Fruit fly (Drosophila melanogaster): ENCODE results near the gene CG5727.

The CG5727 gene

DNA sequence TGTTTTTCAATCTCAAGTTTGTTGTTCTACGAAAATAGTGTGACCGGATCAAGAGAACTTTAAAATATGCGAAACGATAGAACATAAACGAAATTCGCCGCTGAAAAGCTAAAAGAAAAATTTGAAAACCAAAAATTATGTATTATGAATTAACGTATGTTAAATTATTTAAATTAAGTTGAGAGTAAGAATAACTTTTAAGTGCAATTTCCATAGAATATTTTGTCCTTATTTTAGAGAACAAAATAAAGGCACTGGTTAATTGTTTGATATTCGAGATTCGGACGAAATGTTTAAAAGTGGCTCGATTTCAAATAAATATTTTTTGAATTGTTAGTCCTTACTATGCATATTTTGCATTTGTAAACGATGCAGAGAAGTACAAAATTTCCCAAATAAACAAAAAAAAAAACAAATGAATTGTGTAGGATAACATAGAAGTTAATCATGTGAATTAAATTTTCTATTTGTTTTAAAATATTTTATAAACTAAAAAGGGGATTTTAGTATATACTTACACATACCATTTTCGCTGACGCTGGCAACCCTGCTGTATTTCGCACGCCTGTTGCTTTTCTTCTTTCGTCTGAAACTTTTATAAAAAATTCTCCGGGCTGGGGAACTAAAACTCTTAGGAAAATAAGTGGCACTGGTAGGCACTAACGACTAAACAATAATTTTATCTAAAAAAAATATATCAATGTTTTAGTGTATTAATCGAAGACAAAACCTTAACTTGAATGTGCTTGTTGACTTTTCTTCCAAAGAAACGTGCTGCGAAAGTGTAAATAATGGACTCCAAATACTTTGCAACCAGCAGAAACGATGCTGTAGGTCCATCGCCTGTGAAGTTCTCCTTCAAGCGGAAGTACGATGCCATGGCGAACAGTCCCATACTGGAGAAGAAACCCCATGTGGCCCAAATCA is at the start of gene CG5727, which contains the start of gene ath:
TSS of gene CG5727 (minus strand) at position 51 of the 927 bp plus-strand sequence.
TSS of gene ath (plus strand) at position 513 of the 927 bp plus-strand sequence.
- TF ChIP-seq Eip78C (GFP tag) (peak; percentile 71), esn (GFP tag; optimal IDR thresholded peaks at IDR 0.05) (peak; percentile 18), CG3032 (tag; optimal IDR thresholded peaks at IDR 0.05) (peak; percentile 44), Sox102F (GFP tag; optimal IDR thresholded peaks at IDR 0.05) (no peak), fkh (GFP tag; optimal IDR thresholded peaks at IDR 0.05) (peak; percentile 73), CG11762 (GFP tag; optimal IDR thresholded peaks at IDR 0.05; ENCODE audit: insufficient read depth) (peak; percentile 0), salr (GFP tag; optimal IDR thresholded peaks at IDR 0.05) (no peak)

DNA sequence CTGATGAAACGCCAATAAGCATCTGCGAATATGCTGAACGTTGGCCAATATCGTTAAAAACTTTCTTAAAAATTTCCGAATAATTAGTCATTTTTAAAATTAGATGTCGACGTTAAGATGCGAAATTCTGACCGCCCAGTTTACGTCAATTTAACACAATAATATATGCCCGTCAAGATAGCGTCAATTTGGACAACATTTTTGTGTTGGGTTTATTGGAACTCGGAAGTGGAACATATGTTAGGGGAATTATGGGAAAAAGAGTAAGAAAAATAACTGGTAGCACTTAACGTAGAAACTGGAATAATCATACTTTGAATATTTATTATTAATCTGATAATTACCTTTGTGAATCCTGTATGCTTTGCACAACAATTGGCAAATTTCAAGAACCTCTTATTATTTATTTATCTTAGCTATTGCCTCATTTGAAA is 45.3 kb upstream of the CG5727 start, which contains the start of gene CG5676:
TSS of gene CG5676 (minus strand) at position 167 of the 434 bp plus-strand sequence.
- TF ChIP-seq Met (GFP tag; optimal IDR thresholded peaks at IDR 0.05): no peak
- TF ChIP-seq lz (GFP tag; optimal IDR thresholded peaks at IDR 0.05): no peak
- TF ChIP-seq Hr4 (GFP tag; optimal IDR thresholded peaks at IDR 0.05): no peak
- no peak for TF ChIP-seq dac (GFP tag; optimal IDR thresholded peaks at IDR 0.05)

DNA sequence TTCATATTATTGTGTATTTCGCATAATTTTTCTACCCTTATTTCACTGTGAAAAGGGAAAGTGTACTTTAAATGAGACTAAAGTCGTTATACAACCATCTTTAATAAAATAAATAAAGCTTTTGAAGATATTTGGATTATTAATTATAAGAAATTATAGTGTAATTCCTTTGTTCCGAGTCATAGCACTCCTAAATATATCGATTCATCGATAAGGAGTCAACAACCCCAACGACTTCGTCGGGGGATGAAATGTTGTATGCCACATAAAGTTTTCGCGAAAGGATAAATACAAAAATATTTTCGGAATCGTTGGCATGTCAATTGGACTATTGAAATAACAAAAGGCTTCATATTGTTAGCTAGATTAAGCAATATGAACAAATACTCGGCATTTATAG is 41.1 kb upstream of the CG5727 start, which contains the start of gene Ror:
TSS of gene Ror (plus strand) at position 252 of the 400 bp plus-strand sequence.
- no peak for TF ChIP-seq Met (GFP tag; optimal IDR thresholded peaks at IDR 0.05)
- TF ChIP-seq CG4318 (GFP tag; optimal IDR thresholded peaks at IDR 0.05): no peak
- TF ChIP-seq CG11902 (GFP tag; optimal IDR thresholded peaks at IDR 0.05): no peak
- no peak for TF ChIP-seq Gug (GFP tag; IDR thresholded peaks at IDR 0.05)
- TF ChIP-seq CG7368 (GFP tag; optimal IDR thresholded peaks at IDR 0.05): no peak
- no peak for TF ChIP-seq Eip75B (GFP tag; optimal IDR thresholded peaks at IDR 0.05)
- no peak for TF ChIP-seq Sox15 (GFP tag; optimal IDR thresholded peaks at IDR 0.05)
- no peak for TF ChIP-seq CG16779 (tag; optimal IDR thresholded peaks at IDR 0.05)
- TF ChIP-seq Lpt (GFP tag; optimal IDR thresholded peaks at IDR 0.05): no peak
- TF ChIP-seq CG8632 (GFP tag; optimal IDR thresholded peaks at IDR 0.05): no peak

- no peak for TF ChIP-seq CG9139 (GFP tag; optimal IDR thresholded peaks at IDR 0.05)
- no peak for TF ChIP-seq salr (GFP tag; optimal IDR thresholded peaks at IDR 0.05)
- no peak for TF ChIP-seq achi (GFP tag; optimal IDR thresholded peaks at IDR 0.05)
- peak; percentile 97 for TF ChIP-seq dsx (GFP tag; optimal IDR thresholded peaks at IDR 0.05; ENCODE audit: poor library complexity, severe bottlenecking)
- no peak for TF ChIP-seq cyc (GFP tag; optimal IDR thresholded peaks at IDR 0.05)
- peak; percentile 36 for TF ChIP-seq fkh (GFP tag; optimal IDR thresholded peaks at IDR 0.05)
- peak; percentile 10 for TF ChIP-seq lz (GFP tag; optimal IDR thresholded peaks at IDR 0.05)
- TF ChIP-seq Eip78C (GFP tag): peak; percentile 79
- TF ChIP-seq esn (GFP tag; optimal IDR thresholded peaks at IDR 0.05): peak; percentile 6
Observed at dm6 chr2L:10250441-10250847, 40.0 kb upstream of the CG5727 start, which contains the start of the genes bsk and CG31717. TSS of gene bsk (minus strand) at chr2L:10250501. TSS of gene CG31717 (plus strand) at chr2L:10250737.

DNA sequence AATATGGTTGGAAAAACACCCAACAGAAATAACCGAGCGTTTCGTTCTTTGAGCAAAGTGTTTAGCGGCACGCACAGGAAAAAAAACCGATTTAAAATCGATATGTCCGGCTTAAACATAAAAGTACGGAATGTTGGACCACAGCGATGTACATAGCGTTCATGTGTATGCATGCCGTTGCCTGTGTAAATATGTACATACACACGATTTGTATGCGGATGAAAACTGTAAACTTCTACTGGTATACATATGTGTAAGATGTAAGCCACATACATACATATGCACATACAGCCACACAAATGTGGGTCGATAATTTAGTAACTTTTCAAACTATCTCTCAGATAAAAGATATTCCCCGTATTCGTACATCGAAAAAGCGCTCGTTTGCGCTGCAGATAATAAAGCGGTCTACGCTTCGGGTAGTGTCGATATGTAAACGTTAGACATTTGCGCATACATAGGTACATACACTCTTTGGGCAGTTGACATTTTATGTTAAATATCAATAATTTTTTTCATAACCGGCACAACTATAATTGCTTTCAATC is 39.2 kb upstream of the CG5727 start:
- no peak for TF ChIP-seq CG6808 (GFP tag; optimal IDR thresholded peaks at IDR 0.05)
- peak; percentile 94 for TF ChIP-seq fkh (GFP tag; optimal IDR thresholded peaks at IDR 0.05)

dm6 chr2L:10246785-10247190 is 36.3 kb upstream of the CG5727 start, which contains the start of gene chico:
TSS of gene chico (minus strand) at chr2L:10247078.
- no peak for TF ChIP-seq CG31627 (GFP tag; optimal IDR thresholded peaks at IDR 0.05)
- TF ChIP-seq eg (GFP tag; IDR thresholded peaks at IDR 0.05): no peak
- no peak for TF ChIP-seq ss (GFP tag; optimal IDR thresholded peaks at IDR 0.05)
- no peak for TF ChIP-seq Sox15 (GFP tag; optimal IDR thresholded peaks at IDR 0.05)
- no peak for TF ChIP-seq CG4318 (GFP tag; optimal IDR thresholded peaks at IDR 0.05)
- no peak for TF ChIP-seq CG8632 (GFP tag; optimal IDR thresholded peaks at IDR 0.05)
- TF ChIP-seq Hr39 (GFP tag; optimal IDR thresholded peaks at IDR 0.05): no peak
- TF ChIP-seq Sox14 (GFP tag; optimal IDR thresholded peaks at IDR 0.05): no peak
- TF ChIP-seq Eip78C (GFP tag): no peak
- TF ChIP-seq CG7368 (GFP tag; optimal IDR thresholded peaks at IDR 0.05): no peak
- TF ChIP-seq CG6854 (GFP tag; optimal IDR thresholded peaks at IDR 0.05): no peak
